Worm (Caenorhabditis elegans): ENCODE data around the gene Y39B6A.43.
"Not testable (repeated sequence)": the region's sequence is repeated elsewhere in the genome, so short reads cannot be mapped to it uniquely, and the experiment has no call there.

Gene Y39B6A.43

ce11 chrV:18967479-18968056 lies at the start of gene Y39B6A.43 (continued):
- TF ChIP-seq tbx-7 (tag; optimal IDR thresholded peaks at IDR 0.05) (peak; percentile 13), gmeb-2 (tag; optimal IDR thresholded peaks at IDR 0.05) (no peak), hlh-6 (tag; optimal IDR thresholded peaks at IDR 0.05) (no peak), sox-2 (GFP tag; IDR thresholded peaks at IDR 0.05) (no peak), zip-5 (tag; optimal IDR thresholded peaks at IDR 0.05) (no peak), T23F11.4 (GFP tag; optimal IDR thresholded peaks at IDR 0.05) (no peak), ceh-22 (tag; optimal IDR thresholded peaks at IDR 0.05) (no peak), ref-2 (tag; optimal IDR thresholded peaks at IDR 0.05) (peak; percentile 72), hlh-13 (GFP tag; optimal IDR thresholded peaks at IDR 0.05) (no peak), unc-55 (GFP tag; optimal IDR thresholded peaks at IDR 0.05) (peak; percentile 25), madf-2 (tag; optimal IDR thresholded peaks at IDR 0.05) (peak; percentile 15), pax-1 (tag; optimal IDR thresholded peaks at IDR 0.05) (peak; percentile 88), ceh-14 (tag; optimal IDR thresholded peaks at IDR 0.05) (peak; percentile 16), pag-3 (tag; optimal IDR thresholded peaks at IDR 0.05; ENCODE audit: borderline replicate concordance) (no peak), unc-42 (tag; optimal IDR thresholded peaks at IDR 0.05) (peak; percentile 63), fkh-10 (GFP tag; optimal IDR thresholded peaks at IDR 0.05) (peak; percentile 49), hlh-8 (tag; optimal IDR thresholded peaks at IDR 0.05) (no peak)

- TF ChIP-seq hlh-15, pqm-1, unc-42 (tag; optimal IDR thresholded peaks at IDR 0.05): not testable (repeated sequence)
These were observed 46.6 kb upstream of the Y39B6A.43 start, which contains the start of gene Y39B6A.30 for ce11 chrV:19014273-19014672. Gene Y39B6A.30 (plus strand): TSS chrV:19014573.

- no peak for TF ChIP-seq hlh-6 (tag; optimal IDR thresholded peaks at IDR 0.05)
- TF ChIP-seq ahr-1 (tag; optimal IDR thresholded peaks at IDR 0.05), result no peak
- no peak for TF ChIP-seq ceh-31 (tag; optimal IDR thresholded peaks at IDR 0.05)
- no peak for TF ChIP-seq rnt-1 (tag; optimal IDR thresholded peaks at IDR 0.05)
- no peak for TF ChIP-seq ttx-3 (tag; optimal IDR thresholded peaks at IDR 0.05)
- no peak for TF ChIP-seq unc-55 (GFP tag; optimal IDR thresholded peaks at IDR 0.05)
- TF ChIP-seq ref-2 (tag; optimal IDR thresholded peaks at IDR 0.05), result no peak
- TF ChIP-seq hlh-8 (tag; optimal IDR thresholded peaks at IDR 0.05), result no peak
- TF ChIP-seq sox-4 (tag; optimal IDR thresholded peaks at IDR 0.05), result no peak
- no peak for TF ChIP-seq unc-86 (tag; optimal IDR thresholded peaks at IDR 0.05)
- no peak for TF ChIP-seq sox-2 (GFP tag; IDR thresholded peaks at IDR 0.05)
- no peak for TF ChIP-seq tbx-7 (tag; optimal IDR thresholded peaks at IDR 0.05)
These were observed 45.6 kb upstream of the Y39B6A.43 start for ce11 chrV:19013215-19013614.

ce11 chrV:19010405-19010804 lies 42.8 kb upstream of the Y39B6A.43 start:
- TF ChIP-seq ceh-48 (tag; optimal IDR thresholded peaks at IDR 0.05), result peak; percentile 45
- TF ChIP-seq T23F11.4 (GFP tag; optimal IDR thresholded peaks at IDR 0.05), result no peak

ce11 chrV:19001656-19002055 lies 34.0 kb upstream of the Y39B6A.43 start, which contains the start of gene Y39B6A.33:
Gene Y39B6A.33 (plus strand): TSS chrV:19001956.
- no peak for TF ChIP-seq dve-1 (tag; optimal IDR thresholded peaks at IDR 0.05)
- TF ChIP-seq dmd-4 (tag; optimal IDR thresholded peaks at IDR 0.05; ENCODE audit: borderline replicate concordance), result no peak
- TF ChIP-seq ceh-9 (tag; optimal IDR thresholded peaks at IDR 0.05), result no peak
- no peak for TF ChIP-seq ceh-2 (tag; optimal IDR thresholded peaks at IDR 0.05)
- TF ChIP-seq ceh-19 (GFP tag; optimal IDR thresholded peaks at IDR 0.05), result no peak
- TF ChIP-seq unc-86 (tag; optimal IDR thresholded peaks at IDR 0.05), result no peak
- no peak for TF ChIP-seq sox-4 (tag; optimal IDR thresholded peaks at IDR 0.05)
- no peak for TF ChIP-seq zip-5 (tag; optimal IDR thresholded peaks at IDR 0.05)
- no peak for TF ChIP-seq ceh-45 (GFP tag; IDR thresholded peaks at IDR 0.05)
- TF ChIP-seq hlh-15 (tag; optimal IDR thresholded peaks at IDR 0.05), result no peak
- TF ChIP-seq C38D4.7 (GFP tag; optimal IDR thresholded peaks at IDR 0.05), result no peak

Data from whole organism, late embryonic.